Worm (Caenorhabditis elegans) whole organism, L1 larva: ENCODE data around the gene lpr-3.

ENCODE experiments used
- Y116A8C.19 ChIP-seq: sonication (generic microtip); optimal IDR thresholded peaks from 2 replicates; lab custom pipeline; 2016; ENCODE audit warnings: missing compliant biosample characterization, missing genetic modification characterization, borderline replicate concordance
- blmp-1 ChIP-seq: fragments of 150-350 bp; optimal IDR thresholded peaks from 2 replicates; lab custom pipeline; 2014; ENCODE audit warnings: missing biosample characterization, missing genetic modification characterization
- ceh-63 ChIP-seq: fragments of 200-800 bp; sonication (Bioruptor generic); optimal IDR thresholded peaks from 2 replicates; lab custom pipeline; 2018; ENCODE audit warnings: mild to moderate bottlenecking, missing genetic modification characterization, missing compliant biosample characterization
- ceh-82 ChIP-seq, 3 experiments: fragments of 150-350 bp in 1 of 3; sonication (generic microtip) in 2 of 3; optimal IDR thresholded peaks; 2 replicates each; lab custom pipeline; 2014 to 2017; ENCODE audit warnings: missing biosample characterization in 3 of 3, missing genetic modification characterization in 3 of 3
- ces-1 ChIP-seq: fragments of 150-350 bp; optimal IDR thresholded peaks from 2 replicates; lab custom pipeline; 2014; ENCODE audit warnings: missing biosample characterization, missing genetic modification reagents, missing genetic modification characterization
- dpl-1 ChIP-seq, 3 experiments: fragments of 150-350 bp in 2 of 3; sonication (generic microtip) in 1 of 3; optimal IDR thresholded peaks; 2 replicates each; lab custom pipeline; 2014 to 2017; ENCODE audit warnings: missing biosample characterization in 3 of 3, missing genetic modification characterization in 3 of 3, missing genetic modification reagents in 3 of 3
- dsc-1 ChIP-seq: sonication (generic microtip); optimal IDR thresholded peaks from 2 replicates; lab custom pipeline; 2016; ENCODE audit warnings: mild to moderate bottlenecking, missing genetic modification characterization, missing compliant biosample characterization
- efl-1 ChIP-seq, 4 experiments: fragments of 150-350 bp; optimal IDR thresholded peaks in 3 of 4; peaks in 1 of 4; 1 replicate in 1 of 4; 2 replicates in 3 of 4; lab custom pipeline; 2014; ENCODE audit warnings: missing biosample characterization in 2 of 4, missing genetic modification characterization in 2 of 4, missing genetic modification reagents in 2 of 4
- elt-3 ChIP-seq, 6 experiments: fragments of 150-350 bp in 1 of 6; sonication (generic microtip); optimal IDR thresholded peaks; 2 replicates each; lab custom pipeline; 2017 to 2018; ENCODE audit warnings: missing biosample characterization in 6 of 6, missing genetic modification characterization in 6 of 6, inconsistent platforms in 1 of 6
- ets-5 ChIP-seq: fragments of 200-800 bp; sonication (Bioruptor generic); IDR thresholded peaks from 2 replicates; pipeline ENCODE4 v1.3.6; 2022; ENCODE audit warnings: missing genetic modification characterization, missing compliant biosample characterization
- fkh-10 ChIP-seq: sonication (generic microtip); optimal IDR thresholded peaks from 2 replicates; lab custom pipeline; 2017; ENCODE audit warnings: missing biosample characterization, missing genetic modification reagents, missing genetic modification characterization
- fkh-8 ChIP-seq: sonication (generic microtip); optimal IDR thresholded peaks from 2 replicates; lab custom pipeline; 2016; ENCODE audit warnings: mild to moderate bottlenecking, missing genetic modification characterization, missing compliant biosample characterization
- grh-1 ChIP-seq: fragments of 200-800 bp; sonication (Bioruptor generic); IDR thresholded peaks from 2 replicates; pipeline ENCODE4 v1.3.6; 2022; ENCODE audit warnings: missing genetic modification reagents, missing genetic modification characterization, missing compliant biosample characterization
- hpl-2 ChIP-seq: fragments of 150-350 bp; optimal IDR thresholded peaks from 2 replicates; lab custom pipeline; 2014; ENCODE audit warnings: missing biosample characterization, missing genetic modification reagents, missing genetic modification characterization
- irx-1 ChIP-seq: sonication (generic microtip); optimal IDR thresholded peaks from 2 replicates; lab custom pipeline; 2016; ENCODE audit warnings: missing genetic modification characterization, missing compliant biosample characterization
- isw-1 ChIP-seq: fragments of 200-800 bp; sonication (Bioruptor generic); IDR thresholded peaks from 2 replicates; pipeline ENCODE4 v1.3.6; 2022; ENCODE audit warnings: missing genetic modification characterization, missing compliant biosample characterization
- lin-14 ChIP-seq: fragments of 200-800 bp; sonication (Bioruptor generic); optimal IDR thresholded peaks from 2 replicates; lab custom pipeline; 2018; ENCODE audit warnings: mild to moderate bottlenecking, missing genetic modification characterization, moderate library complexity, missing compliant biosample characterization
- lin-39 ChIP-seq: fragments of 150-350 bp; optimal IDR thresholded peaks from 2 replicates; lab custom pipeline; 2014; ENCODE audit warnings: missing biosample characterization, missing genetic modification reagents, missing genetic modification characterization
- lir-3 ChIP-seq: sonication (generic microtip); optimal IDR thresholded peaks from 2 replicates; lab custom pipeline; 2016; ENCODE audit warnings: mild to moderate bottlenecking, missing genetic modification characterization, moderate library complexity, missing compliant biosample characterization; ENCODE audit not compliant: poor library complexity
- mdl-1 ChIP-seq, 2 experiments: fragments of 150-350 bp; optimal IDR thresholded peaks; 2 replicates each; lab custom pipeline; 2014 to 2017; ENCODE audit warnings: missing biosample characterization in 2 of 2, missing genetic modification characterization in 2 of 2, inconsistent platforms in 1 of 2
- mef-2 ChIP-seq: fragments of 150-350 bp; optimal IDR thresholded peaks from 2 replicates; lab custom pipeline; 2014; ENCODE audit warnings: missing biosample characterization, missing genetic modification characterization
- nhr-11 ChIP-seq: fragments of 150-350 bp; optimal IDR thresholded peaks from 2 replicates; lab custom pipeline; 2014; ENCODE audit warnings: missing biosample characterization, missing genetic modification characterization
- nhr-12 ChIP-seq: sonication (generic microtip); optimal IDR thresholded peaks from 2 replicates; lab custom pipeline; 2017; ENCODE audit warnings: missing biosample characterization, missing genetic modification characterization
- nhr-19 ChIP-seq: fragments of 200-800 bp; sonication (Bioruptor generic); conservative IDR thresholded peaks from 2 replicates; pipeline ENCODE4 v1.3.6; 2022; ENCODE audit warnings: missing genetic modification characterization, missing compliant biosample characterization
- nhr-28 ChIP-seq: fragments of 150-350 bp; optimal IDR thresholded peaks from 2 replicates; lab custom pipeline; 2014; ENCODE audit warnings: missing biosample characterization, missing genetic modification characterization
- nhr-76 ChIP-seq: sonication (generic microtip); optimal IDR thresholded peaks from 2 replicates; lab custom pipeline; 2017; ENCODE audit warnings: missing biosample characterization, missing genetic modification characterization
- nhr-84 ChIP-seq: sonication (generic microtip); optimal IDR thresholded peaks from 2 replicates; lab custom pipeline; 2017; ENCODE audit warnings: missing biosample characterization, missing genetic modification characterization
- nhr-85 ChIP-seq: sonication (generic microtip); peaks from one replicate; lab custom pipeline; 2016; ENCODE audit warnings: missing genetic modification characterization, inconsistent platforms, missing compliant biosample characterization
- nhr-90 ChIP-seq: sonication (generic microtip); optimal IDR thresholded peaks from 2 replicates; lab custom pipeline; 2016; ENCODE audit warnings: mild to moderate bottlenecking, missing genetic modification characterization, missing compliant biosample characterization; ENCODE audit not compliant: poor library complexity
- rnt-1 ChIP-seq: sonication (generic microtip); optimal IDR thresholded peaks from 2 replicates; lab custom pipeline; 2016; ENCODE audit warnings: mild to moderate bottlenecking, missing genetic modification characterization, moderate library complexity, missing compliant biosample characterization
- skn-1 ChIP-seq: fragments of 150-350 bp; optimal IDR thresholded peaks from 2 replicates; lab custom pipeline; 2014; ENCODE audit warnings: missing biosample characterization, missing genetic modification characterization
- sox-4 ChIP-seq: sonication (generic microtip); optimal IDR thresholded peaks from 2 replicates; lab custom pipeline; 2016; ENCODE audit warnings: missing genetic modification characterization, missing compliant biosample characterization
- sup-37 ChIP-seq: fragments of 200-800 bp; sonication (Bioruptor generic); optimal IDR thresholded peaks from 2 replicates; lab custom pipeline; 2018; ENCODE audit warnings: mild to moderate bottlenecking, missing genetic modification characterization, missing compliant biosample characterization
- swsn-7 ChIP-seq: sonication (generic microtip); optimal IDR thresholded peaks from 2 replicates; lab custom pipeline; 2016; ENCODE audit warnings: missing genetic modification characterization, missing compliant biosample characterization
- tlp-1 ChIP-seq: fragments of 150-350 bp; optimal IDR thresholded peaks from 2 replicates; lab custom pipeline; 2014; ENCODE audit warnings: missing biosample characterization, missing genetic modification characterization
- unc-130 ChIP-seq: fragments of 150-350 bp; optimal IDR thresholded peaks from 2 replicates; lab custom pipeline; 2017; ENCODE audit warnings: missing biosample characterization, missing genetic modification characterization, inconsistent platforms

lpr-3 gene

ce11 chrX:11031869-11032268 lies 25.3 kb upstream of the lpr-3 start:
- TF ChIP-seq nhr-11 (tag; lab: Kevin White, UChicago) (no peak), efl-1 (optimal IDR thresholded peaks at IDR 0.05; lab: Kevin White, UChicago) (no peak), efl-1 (GFP tag; optimal IDR thresholded peaks at IDR 0.05 in 1 of 2; lab: Kevin White, UChicago) (peak in 1 of 2 experiments; percentile 0), mdl-1 (tag; optimal IDR thresholded peaks at IDR 0.05; lab: Kevin White, UChicago) (no peak), isw-1 (no peak), ceh-82 (tag; optimal IDR thresholded peaks at IDR 0.05; lab: Kevin White, UChicago) (peak in 1 of 3 experiments; percentile 5), ceh-63 (GFP tag; lab: Kevin White, UChicago) (peak; percentile 2), lin-14 (GFP tag; lab: Kevin White, UChicago) (peak; percentile 10), irx-1 (tag; lab: Kevin White, UChicago) (no peak), Y116A8C.19 (tag; lab: Kevin White, UChicago) (no peak), nhr-19 (no peak)

ce11 chrX:11032412-11032811 lies 24.8 kb upstream of the lpr-3 start:
- no peak for TF ChIP-seq skn-1 (tag; lab: Kevin White, UChicago)
- no peak for TF ChIP-seq swsn-7
- TF ChIP-seq nhr-19 = no peak
- TF ChIP-seq nhr-84 (tag; lab: Kevin White, UChicago) = no peak
- no peak for TF ChIP-seq sox-4 (tag; lab: Kevin White, UChicago)
- TF ChIP-seq ces-1 (GFP tag; lab: Kevin White, UChicago) = no peak
- TF ChIP-seq lin-39 = no peak
- TF ChIP-seq nhr-85 = peak; percentile 32
- TF ChIP-seq hpl-2 = no peak
- no peak for TF ChIP-seq nhr-11 (tag; lab: Kevin White, UChicago)
- no peak for TF ChIP-seq nhr-12
- no peak for TF ChIP-seq mef-2 (tag; lab: Kevin White, UChicago)
- no peak for TF ChIP-seq mdl-1 (tag; optimal IDR thresholded peaks at IDR 0.05; lab: Kevin White, UChicago)
- TF ChIP-seq grh-1 (GFP tag; lab: Robert Waterston, UW) = no peak
- TF ChIP-seq ets-5 (GFP tag; lab: Robert Waterston, UW) = no peak
- peak; percentile 30 for TF ChIP-seq rnt-1 (tag; lab: Kevin White, UChicago)
- TF ChIP-seq nhr-28 (tag; lab: Kevin White, UChicago) = no peak
- TF ChIP-seq tlp-1 (tag; lab: Kevin White, UChicago) = no peak
- no peak for TF ChIP-seq fkh-10 (GFP tag; lab: Kevin White, UChicago)
- no peak for TF ChIP-seq fkh-8 (tag; lab: Kevin White, UChicago)
- no peak for TF ChIP-seq nhr-90
- TF ChIP-seq dsc-1 (tag; lab: Kevin White, UChicago) = peak; percentile 24
- TF ChIP-seq unc-130 = no peak
- TF ChIP-seq nhr-76 (tag; lab: Kevin White, UChicago) = no peak
- TF ChIP-seq elt-3 (tag; optimal IDR thresholded peaks at IDR 0.05; lab: Kevin White, UChicago) = peak in 4 of 6 experiments; percentile 85 to 91 (median 90)

- peak; percentile 32 for TF ChIP-seq lin-14 (GFP tag; lab: Kevin White, UChicago)
- peak; percentile 76 for TF ChIP-seq nhr-85
- TF ChIP-seq sup-37 (GFP tag; lab: Kevin White, UChicago) = no peak
- TF ChIP-seq efl-1 (optimal IDR thresholded peaks at IDR 0.05; lab: Kevin White, UChicago) = no peak
- TF ChIP-seq efl-1 (GFP tag; optimal IDR thresholded peaks at IDR 0.05 in 1 of 2; lab: Kevin White, UChicago) = peak in 1 of 2 experiments; percentile 54
- TF ChIP-seq blmp-1 (tag; lab: Kevin White, UChicago) = peak; percentile 91
These were observed 23.9 kb upstream of the lpr-3 start for ce11 chrX:11033128-11033951.

- TF ChIP-seq lir-3 = no peak
- no peak for TF ChIP-seq dpl-1 (GFP tag; optimal IDR thresholded peaks at IDR 0.05; lab: Kevin White, UChicago)
- peak; percentile 63 for TF ChIP-seq dsc-1 (tag; lab: Kevin White, UChicago)
These were observed 23.3 kb upstream of the lpr-3 start for ce11 chrX:11033952-11034287.
